Fruit fly (Drosophila melanogaster): ENCODE data around the gene homer.

Gene homer

dm6 chr2L:6673211-6674012 lies 49.7 kb downstream of the homer start, which contains the start of gene Spn27A (continued):
- TF ChIP-seq Kr (GFP tag; optimal IDR thresholded peaks at IDR 0.05), result no peak
- peak; percentile 52 for TF ChIP-seq CG16863 (GFP tag; optimal IDR thresholded peaks at IDR 0.05)
- TF ChIP-seq CG9797 (GFP tag; optimal IDR thresholded peaks at IDR 0.05), result peak; percentile 63
- no peak for TF ChIP-seq toy (GFP tag; IDR thresholded peaks at IDR 0.05)
- TF ChIP-seq cato (GFP tag; optimal IDR thresholded peaks at IDR 0.05; ENCODE audit: borderline replicate concordance), result no peak
- no peak for TF ChIP-seq sna (GFP tag; IDR thresholded peaks at IDR 0.05; ENCODE audit: partially characterized antibody)
- no peak for TF ChIP-seq Dfd (GFP tag; optimal IDR thresholded peaks at IDR 0.05)
- no peak for TF ChIP-seq CG2202 (tag; optimal IDR thresholded peaks at IDR 0.05)
- TF ChIP-seq Poxn (GFP tag; IDR thresholded peaks at IDR 0.05), result no peak
- peak; percentile 29 for TF ChIP-seq CG34376 (GFP tag; optimal IDR thresholded peaks at IDR 0.05)
- TF ChIP-seq CG11560 (tag; IDR thresholded peaks at IDR 0.05), result no peak
- TF ChIP-seq org-1 (GFP tag; optimal IDR thresholded peaks at IDR 0.05), result peak; percentile 23
- no peak for TF ChIP-seq bowl (GFP tag; IDR thresholded peaks at IDR 0.05)
- TF ChIP-seq al (GFP tag; IDR thresholded peaks at IDR 0.05), result no peak
- peak; percentile 46 for TF ChIP-seq CG9727 (GFP tag; optimal IDR thresholded peaks at IDR 0.05)
- peak; percentile 27 for TF ChIP-seq fd3F (GFP tag; optimal IDR thresholded peaks at IDR 0.05)
- no peak for TF ChIP-seq trh (GFP tag; optimal IDR thresholded peaks at IDR 0.05)
- TF ChIP-seq ken (GFP tag; IDR thresholded peaks at IDR 0.05), result peak; percentile 50; the same call in 2 of the 3 replicates
- no peak for TF ChIP-seq CG3838 (GFP tag; optimal IDR thresholded peaks at IDR 0.05)
- no peak for TF ChIP-seq CG5953 (GFP tag; IDR thresholded peaks at IDR 0.05)
- 0 out of 2 replicates have a peak, but pooled peaks have one; percentile 35 for TF ChIP-seq sob (GFP tag; IDR thresholded peaks at IDR 0.05)
- 0 out of 2 replicates have a peak, but pooled peaks have one; percentile 17 for TF ChIP-seq rib (GFP tag; IDR thresholded peaks at IDR 0.05)
- TF ChIP-seq CG30403 (GFP tag; optimal IDR thresholded peaks at IDR 0.05), result peak; percentile 66
- peak; percentile 39; the same call in 1 of the 2 replicates for TF ChIP-seq CG17328 (GFP tag; IDR thresholded peaks at IDR 0.05)
- peak; percentile 55 for TF ChIP-seq CG7786 (GFP tag; optimal IDR thresholded peaks at IDR 0.05)
- peak in 1 of 3 experiments; percentile 59 for TF ChIP-seq lola (GFP tag; optimal IDR thresholded peaks at IDR 0.05)
- TF ChIP-seq CG31224 (GFP tag; IDR thresholded peaks at IDR 0.05), result no peak
- peak; percentile 45; the same call in 1 of the 2 replicates for TF ChIP-seq amos (GFP tag; IDR thresholded peaks at IDR 0.05; ENCODE audit: partially characterized antibody)
- peak; percentile 56 for TF ChIP-seq CG17385 (GFP tag; optimal IDR thresholded peaks at IDR 0.05)
- peak; percentile 42 for TF ChIP-seq BEAF-32 (GFP tag; optimal IDR thresholded peaks at IDR 0.05)
- peak; percentile 64 for TF ChIP-seq Jarid2 (GFP tag; optimal IDR thresholded peaks at IDR 0.05)
- no peak for TF ChIP-seq GATAe (GFP tag; conservative IDR thresholded peaks at IDR 0.05)
- no peak for TF ChIP-seq unc-4 (GFP tag; IDR thresholded peaks at IDR 0.05; ENCODE audit: partially characterized antibody)
- TF ChIP-seq HmgZ (tag; optimal IDR thresholded peaks at IDR 0.05), result peak; percentile 55
- TF ChIP-seq shn (GFP tag; optimal IDR thresholded peaks at IDR 0.05), result no peak
- peak; percentile 48 for TF ChIP-seq tin (GFP tag; optimal IDR thresholded peaks at IDR 0.05)
- TF ChIP-seq gsb-n (tag; optimal IDR thresholded peaks at IDR 0.05), result peak; percentile 59
- TF ChIP-seq CG10565 (GFP tag; optimal IDR thresholded peaks at IDR 0.05), result no peak
- TF ChIP-seq gsb (GFP tag; IDR thresholded peaks at IDR 0.05), result no peak
- peak; percentile 61 for TF ChIP-seq unpg (GFP tag; optimal IDR thresholded peaks at IDR 0.05)
- peak; percentile 40 for TF ChIP-seq CG17912 (GFP tag; optimal IDR thresholded peaks at IDR 0.05)
- 0 out of 2 replicates have a peak, but pooled peaks have one; percentile 25 for TF ChIP-seq bbx (GFP tag; IDR thresholded peaks at IDR 0.05; ENCODE audit: partially characterized antibody)
- no peak for TF ChIP-seq CG13123 (GFP tag; optimal IDR thresholded peaks at IDR 0.05)
- 0 out of 3 replicates have a peak, but pooled peaks have one; percentile 43 for TF ChIP-seq H15 (GFP tag; IDR thresholded peaks at IDR 0.05)
- TF ChIP-seq CG15073 (GFP tag; optimal IDR thresholded peaks at IDR 0.05), result no peak
- peak; percentile 9 for TF ChIP-seq cwo (GFP tag; optimal IDR thresholded peaks at IDR 0.05)
- TF ChIP-seq CG1792 (GFP tag; optimal IDR thresholded peaks at IDR 0.05), result peak; percentile 47
- TF ChIP-seq Dip3 (GFP tag; optimal IDR thresholded peaks at IDR 0.05), result peak; percentile 59
- TF ChIP-seq CG14050 (GFP tag; IDR thresholded peaks at IDR 0.05), result peak; percentile 19; the same call in 2 of the 3 replicates
